Worm (Caenorhabditis elegans) whole organism, early embryonic: Measurements from ENCODE around the gene dpy-21.

Experiments
- F13C5.2 ChIP-seq: sonication (generic microtip); optimal IDR thresholded peaks from 2 replicates; lab custom pipeline; 2017; ENCODE audit warnings: mild to moderate bottlenecking, missing genetic modification characterization, inconsistent platforms, missing compliant biosample characterization
- ama-1 ChIP-seq: fragments of 150-350 bp; optimal IDR thresholded peaks from 2 replicates; lab custom pipeline; 2014
- ceh-13 ChIP-seq: fragments of 200-800 bp; sonication (Bioruptor generic); optimal IDR thresholded peaks from 2 replicates; lab custom pipeline; 2018; ENCODE audit warnings: mild to moderate bottlenecking, missing genetic modification characterization, missing compliant biosample characterization
- ets-7 ChIP-seq: sonication (generic microtip); optimal IDR thresholded peaks from 2 replicates; lab custom pipeline; 2016; ENCODE audit warnings: missing genotype, missing genetic modification characterization, missing compliant biosample characterization
- flt-1 ChIP-seq: fragments of 200-800 bp; sonication (Bioruptor generic); IDR thresholded peaks from 2 replicates; pipeline ENCODE4 v1.3.6; 2022; ENCODE audit warnings: missing genetic modification characterization, missing compliant biosample characterization
- hmbx-1 ChIP-seq: sonication (generic microtip); optimal IDR thresholded peaks from 2 replicates; lab custom pipeline; 2016; ENCODE audit warnings: mild to moderate bottlenecking, missing genetic modification characterization, missing compliant biosample characterization
- hmg-4 ChIP-seq: fragments of 200-800 bp; sonication (Bioruptor generic); optimal IDR thresholded peaks from 2 replicates; lab custom pipeline; 2018; ENCODE audit warnings: mild to moderate bottlenecking, missing genetic modification characterization, missing compliant biosample characterization
- hnd-1 ChIP-seq: sonication (generic microtip); optimal IDR thresholded peaks from 2 replicates; lab custom pipeline; 2016; ENCODE audit warnings: missing genetic modification characterization, missing compliant biosample characterization
- scrt-1 ChIP-seq: fragments of 200-800 bp; sonication (Bioruptor generic); IDR thresholded peaks from 2 replicates; pipeline ENCODE4 v1.3.6; 2022; ENCODE audit warnings: missing genetic modification characterization, missing compliant biosample characterization
- sea-1 ChIP-seq: fragments of 200-800 bp; sonication (Bioruptor generic); conservative IDR thresholded peaks from 2 replicates; pipeline ENCODE4 v1.3.6; 2022; ENCODE audit warnings: missing genetic modification characterization, missing compliant biosample characterization
- tra-4 ChIP-seq: sonication (generic microtip); optimal IDR thresholded peaks from 2 replicates; lab custom pipeline; 2017; ENCODE audit warnings: missing genetic modification characterization, missing compliant biosample characterization

- TF ChIP-seq ama-1 (lab: Kevin White, UChicago) (no peak), sea-1 (GFP tag; lab: Robert Waterston, UW) (no peak), hmbx-1 (no peak), hnd-1 (no peak), hmg-4 (GFP tag; lab: Kevin White, UChicago) (no peak), flt-1 (GFP tag; lab: Robert Waterston, UW) (no peak), scrt-1 (GFP tag; lab: Robert Waterston, UW) (no peak), ceh-13 (GFP tag; lab: Kevin White, UChicago) (no peak), ets-7 (tag; lab: Kevin White, UChicago) (no peak), tra-4 (tag; lab: Kevin White, UChicago) (no peak), F13C5.2 (no peak)
Observed at ce11 chrV:17899503-17899902, 49.5 kb downstream of the dpy-21 start, which contains the start of gene fbxa-157.
